Worm (Caenorhabditis elegans): ENCODE data around the gene F36H1.11.

- no peak for TF ChIP-seq flt-1 (GFP tag; IDR thresholded peaks at IDR 0.05)
- TF ChIP-seq ztf-29 (GFP tag; IDR thresholded peaks at IDR 0.05): no peak
Observed at ce11 chrIV:11082153-11082552, 33.2 kb downstream of the F36H1.11 start, which contains the start of gene let-70.

Measured in whole organism, midembryonic.